Fruit fly (Drosophila melanogaster): ENCODE data around the gene CG12091.

CG12091 gene

dm6 chr3L:1579169-1579853, 42.7 kb upstream of the CG12091 start (continued):
- no peak for TF ChIP-seq Max (GFP tag; optimal IDR thresholded peaks at IDR 0.05)
- TF ChIP-seq vfl (GFP tag; optimal IDR thresholded peaks at IDR 0.05) = no peak
- TF ChIP-seq ro (GFP tag; IDR thresholded peaks at IDR 0.05) = no peak
- TF ChIP-seq shn (GFP tag; optimal IDR thresholded peaks at IDR 0.05) = peak; percentile 69
- no peak for TF ChIP-seq CG8478 (optimal IDR thresholded peaks at IDR 0.05)
- TF ChIP-seq ems (GFP tag; optimal IDR thresholded peaks at IDR 0.05) = peak; percentile 22
- TF ChIP-seq CG2199 (GFP tag; IDR thresholded peaks at IDR 0.05) = no peak
- no peak for TF ChIP-seq yki (optimal IDR thresholded peaks at IDR 0.05)
- TF ChIP-seq CG17328 (GFP tag; IDR thresholded peaks at IDR 0.05) = peak; percentile 70; the same call in 1 of the 2 replicates
- TF ChIP-seq gce (GFP tag; IDR thresholded peaks at IDR 0.05) = no peak; the same call in 2 of the 3 replicates
- no peak; the same call in 1 of the 2 replicates for TF ChIP-seq E2f2 (GFP tag; IDR thresholded peaks at IDR 0.05)
- TF ChIP-seq fd96Cb (tag; optimal IDR thresholded peaks at IDR 0.05) = peak; percentile 44
- TF ChIP-seq CG1024 (GFP tag; IDR thresholded peaks at IDR 0.05) = peak; percentile 45
- peak; percentile 7; the same call in 1 of the 2 replicates for TF ChIP-seq seq (GFP tag; IDR thresholded peaks at IDR 0.05)
- no peak for TF ChIP-seq Dp (GFP tag; optimal IDR thresholded peaks at IDR 0.05)
- TF ChIP-seq CG12659 (GFP tag; optimal IDR thresholded peaks at IDR 0.05) = peak; percentile 44
- TF ChIP-seq Ssrp (tag; optimal IDR thresholded peaks at IDR 0.05) = peak; percentile 47
- TF ChIP-seq scrt (GFP tag; optimal IDR thresholded peaks at IDR 0.05) = peak; percentile 44
- TF ChIP-seq Nf-YC (tag; optimal IDR thresholded peaks at IDR 0.05) = no peak
- TF ChIP-seq CG11504 (tag; optimal IDR thresholded peaks at IDR 0.05) = peak; percentile 74
- TF ChIP-seq cato (GFP tag; optimal IDR thresholded peaks at IDR 0.05; ENCODE audit: borderline replicate concordance) = peak; percentile 47
- TF ChIP-seq CG17361 (GFP tag; IDR thresholded peaks at IDR 0.05) = peak; percentile 65; the same call in 2 of the 3 replicates
- peak; percentile 87 for TF ChIP-seq CG7987 (GFP tag; optimal IDR thresholded peaks at IDR 0.05)
- peak; percentile 50 to 54 for TF ChIP-seq dpn (GFP tag; optimal IDR thresholded peaks at IDR 0.05)
- TF ChIP-seq peb (GFP tag; IDR thresholded peaks at IDR 0.05) = no peak
- peak; percentile 10 for TF ChIP-seq kah (GFP tag; optimal IDR thresholded peaks at IDR 0.05)
- peak; percentile 23 for TF ChIP-seq lilli (GFP tag; optimal IDR thresholded peaks at IDR 0.05)
- peak; percentile 59 for TF ChIP-seq HLH3B (GFP tag; IDR thresholded peaks at IDR 0.05)
- TF ChIP-seq CG7928 (GFP tag; optimal IDR thresholded peaks at IDR 0.05) = no peak
- no peak for TF ChIP-seq luna (GFP tag; optimal IDR thresholded peaks at IDR 0.05)
- TF ChIP-seq Oli (tag; optimal IDR thresholded peaks at IDR 0.05) = peak; percentile 64
- peak; percentile 55 for TF ChIP-seq CG10462 (GFP tag; optimal IDR thresholded peaks at IDR 0.05)
- TF ChIP-seq ewg (GFP tag; optimal IDR thresholded peaks at IDR 0.05) = peak; percentile 41
- TF ChIP-seq oc (tag; optimal IDR thresholded peaks at IDR 0.05) = peak; percentile 93
- peak; percentile 61 for TF ChIP-seq CG4820 (GFP tag; optimal IDR thresholded peaks at IDR 0.05)
- TF ChIP-seq grn (GFP tag; optimal IDR thresholded peaks at IDR 0.05) = peak; percentile 34
- peak; percentile 51 for TF ChIP-seq slp2 (GFP tag; optimal IDR thresholded peaks at IDR 0.05)
- TF ChIP-seq B-H2 (GFP tag; optimal IDR thresholded peaks at IDR 0.05) = no peak
- TF ChIP-seq CG18476 (GFP tag; optimal IDR thresholded peaks at IDR 0.05) = peak; percentile 38
- TF ChIP-seq Vsx1 (GFP tag; optimal IDR thresholded peaks at IDR 0.05) = peak; percentile 71
- peak; percentile 79 for TF ChIP-seq abd-A (tag; optimal IDR thresholded peaks at IDR 0.05)
- peak; percentile 70 for TF ChIP-seq lab (GFP tag; optimal IDR thresholded peaks at IDR 0.05)
- TF ChIP-seq CG2875 (GFP tag; optimal IDR thresholded peaks at IDR 0.05) = peak; percentile 88
- no peak for TF ChIP-seq gsb (GFP tag; IDR thresholded peaks at IDR 0.05)
- TF ChIP-seq Side (GFP tag; optimal IDR thresholded peaks at IDR 0.05) = peak; percentile 67
- TF ChIP-seq sc (optimal IDR thresholded peaks at IDR 0.05) = no peak
- peak; percentile 77 for TF ChIP-seq sc (GFP tag; optimal IDR thresholded peaks at IDR 0.05)
- TF ChIP-seq CrebB (tag; optimal IDR thresholded peaks at IDR 0.05) = peak; percentile 80
- peak; percentile 81 for TF ChIP-seq CG10209 (GFP tag; optimal IDR thresholded peaks at IDR 0.05)
- TF ChIP-seq p53 (GFP tag; optimal IDR thresholded peaks at IDR 0.05) = peak; percentile 19
- TF ChIP-seq ci (GFP tag; IDR thresholded peaks at IDR 0.05) = peak; percentile 83
